Worm (Caenorhabditis elegans): Measurements from ENCODE around the gene eco-1.

The eco-1 gene

ce11 chrIII:7308600-7309109, 50.2 kb downstream of the eco-1 start, which contains the start of gene acbp-4:
TSS of gene acbp-4 (minus strand) at chrIII:7309109.
- TF ChIP-seq ceh-13 (GFP tag; optimal IDR thresholded peaks at IDR 0.05) (no peak), scrt-1 (GFP tag; IDR thresholded peaks at IDR 0.05) (no peak), hmg-4 (GFP tag; optimal IDR thresholded peaks at IDR 0.05) (no peak), aly-1 (tag; optimal IDR thresholded peaks at IDR 0.05) (no peak), pes-1 (GFP tag; IDR thresholded peaks at IDR 0.05) (no peak), tra-4 (tag; optimal IDR thresholded peaks at IDR 0.05) (no peak)
